Worm (Caenorhabditis elegans) whole organism, mixed stage, embryonic: ENCODE data around the gene F17A2.16.

Experiments used
- M03D4.4 ChIP-seq: sonication (generic microtip); optimal IDR thresholded peaks from 2 replicates; lab custom pipeline; 2017; ENCODE audit warnings: mild to moderate bottlenecking, missing genetic modification characterization, missing compliant biosample characterization
- bed-3 ChIP-seq: fragments of 200-800 bp; sonication (Bioruptor generic); optimal IDR thresholded peaks from 3 replicates; lab custom pipeline; 2018; ENCODE audit warnings: mild to moderate bottlenecking, missing genetic modification characterization, moderate library complexity, missing compliant biosample characterization
- ceh-83 ChIP-seq: fragments of 200-800 bp; sonication (Bioruptor generic); optimal IDR thresholded peaks from 2 replicates; lab custom pipeline; 2018; ENCODE audit warnings: mild to moderate bottlenecking, missing genetic modification characterization, missing compliant biosample characterization
- ces-1 ChIP-seq: fragments of 150-350 bp; optimal IDR thresholded peaks from 2 replicates; lab custom pipeline; 2014; ENCODE audit warnings: missing biosample characterization, missing genetic modification reagents, missing genetic modification characterization
- elt-3 ChIP-seq: fragments of 150-350 bp; optimal IDR thresholded peaks from 2 replicates; lab custom pipeline; 2014; ENCODE audit warnings: missing biosample characterization, missing genetic modification characterization
- lin-32 ChIP-seq: fragments of 200-800 bp; sonication (Bioruptor generic); optimal IDR thresholded peaks from 2 replicates; lab custom pipeline; 2018; ENCODE audit warnings: mild to moderate bottlenecking, missing genetic modification characterization, missing compliant biosample characterization
- mls-2 ChIP-seq: sonication (generic microtip); optimal IDR thresholded peaks from 2 replicates; lab custom pipeline; 2016; ENCODE audit warnings: mild to moderate bottlenecking, missing genetic modification characterization, moderate library complexity, missing compliant biosample characterization
- nhr-12 ChIP-seq: fragments of 150-350 bp; optimal IDR thresholded peaks from 2 replicates; lab custom pipeline; 2014; ENCODE audit warnings: missing biosample characterization, missing genetic modification characterization
- nhr-237 ChIP-seq: fragments of 150-350 bp; optimal IDR thresholded peaks from 2 replicates; lab custom pipeline; 2014; ENCODE audit warnings: missing biosample characterization, missing genetic modification characterization
- nhr-76 ChIP-seq: sonication (generic microtip); optimal IDR thresholded peaks from 2 replicates; lab custom pipeline; 2017; ENCODE audit warnings: missing biosample characterization, missing genetic modification characterization
- pha-4 ChIP-seq: fragments of 150-350 bp; optimal IDR thresholded peaks from 2 replicates; lab custom pipeline; 2018; ENCODE audit warnings: missing biosample characterization, missing genetic modification reagents, missing genetic modification characterization
- sptf-1 ChIP-seq: sonication (generic microtip); optimal IDR thresholded peaks from 2 replicates; lab custom pipeline; 2017; ENCODE audit warnings: mild to moderate bottlenecking, missing genetic modification characterization, moderate library complexity, missing compliant biosample characterization
- tbx-8 ChIP-seq: fragments of 200-800 bp; sonication (Bioruptor generic); optimal IDR thresholded peaks from 2 replicates; lab custom pipeline; 2018; ENCODE audit warnings: mild to moderate bottlenecking, missing genetic modification characterization, moderate library complexity, missing compliant biosample characterization
- unc-120 ChIP-seq: sonication (generic microtip); optimal IDR thresholded peaks from 2 replicates; lab custom pipeline; 2017; ENCODE audit warnings: missing genetic modification characterization, missing compliant biosample characterization; ENCODE audit not compliant: poor library complexity, severe bottlenecking
- ztf-11 ChIP-seq: fragments of 150-350 bp; optimal IDR thresholded peaks from 2 replicates; lab custom pipeline; 2014; ENCODE audit warnings: missing biosample characterization, missing genetic modification characterization

The F17A2.16 gene

ce11 chrX:12357127-12357526 lies 48.9 kb downstream of the F17A2.16 start, which contains the start of gene nspc-13:
Gene nspc-13 (plus strand): TSS chrX:12357427.
- no peak for TF ChIP-seq mls-2 (tag; lab: Kevin White, UChicago)
- TF ChIP-seq lin-32 (GFP tag; lab: Kevin White, UChicago): no peak
- TF ChIP-seq elt-3: no peak
- no peak for TF ChIP-seq sptf-1 (tag; lab: Kevin White, UChicago)
- no peak for TF ChIP-seq ces-1 (GFP tag; lab: Kevin White, UChicago)
- TF ChIP-seq bed-3 (GFP tag; lab: Kevin White, UChicago): no peak
- TF ChIP-seq ceh-83 (GFP tag; lab: Kevin White, UChicago): no peak
- TF ChIP-seq nhr-237 (tag; lab: Kevin White, UChicago): no peak

ce11 chrX:12358957-12359356 lies 50.7 kb downstream of the F17A2.16 start, which contains the start of gene nspc-14:
Gene nspc-14 (minus strand): TSS chrX:12359057.
- TF ChIP-seq mls-2 (tag; lab: Kevin White, UChicago) (no peak), unc-120 (tag; lab: Kevin White, UChicago) (no peak), pha-4 (tag; lab: Kevin White, UChicago) (no peak), M03D4.4 (no peak), nhr-12 (no peak), tbx-8 (GFP tag; lab: Kevin White, UChicago) (no peak), ces-1 (GFP tag; lab: Kevin White, UChicago) (no peak), ztf-11 (no peak), nhr-76 (tag; lab: Kevin White, UChicago) (no peak)
